Worm (Caenorhabditis elegans) whole organism, mixed stage, embryonic: Measurements from ENCODE around the gene F58H1.7.

Experiments
- M03D4.4 ChIP-seq: sonication (generic microtip); optimal IDR thresholded peaks from 2 replicates; lab custom pipeline; 2017; ENCODE audit warnings: mild to moderate bottlenecking, missing genetic modification characterization, missing compliant biosample characterization
- bed-3 ChIP-seq: fragments of 200-800 bp; sonication (Bioruptor generic); optimal IDR thresholded peaks from 3 replicates; lab custom pipeline; 2018; ENCODE audit warnings: mild to moderate bottlenecking, missing genetic modification characterization, moderate library complexity, missing compliant biosample characterization
- blmp-1 ChIP-seq: fragments of 150-350 bp; optimal IDR thresholded peaks from 2 replicates; lab custom pipeline; 2014; ENCODE audit warnings: missing biosample characterization, missing genetic modification characterization
- ceh-39 ChIP-seq: fragments of 150-350 bp; optimal IDR thresholded peaks from 2 replicates; lab custom pipeline; 2014; ENCODE audit warnings: missing biosample characterization, missing genetic modification characterization
- ceh-43 ChIP-seq: fragments of 200-800 bp; sonication (Bioruptor generic); optimal IDR thresholded peaks from 2 replicates; lab custom pipeline; 2018; ENCODE audit warnings: mild to moderate bottlenecking, missing genetic modification characterization, moderate library complexity, missing compliant biosample characterization
- ceh-83 ChIP-seq: fragments of 200-800 bp; sonication (Bioruptor generic); optimal IDR thresholded peaks from 2 replicates; lab custom pipeline; 2018; ENCODE audit warnings: mild to moderate bottlenecking, missing genetic modification characterization, missing compliant biosample characterization
- ces-1 ChIP-seq: fragments of 150-350 bp; optimal IDR thresholded peaks from 2 replicates; lab custom pipeline; 2014; ENCODE audit warnings: missing biosample characterization, missing genetic modification reagents, missing genetic modification characterization
- cnd-1 ChIP-seq: fragments of 200-800 bp; sonication (Bioruptor generic); optimal IDR thresholded peaks from 2 replicates; lab custom pipeline; 2018; ENCODE audit warnings: mild to moderate bottlenecking, missing genetic modification characterization, missing compliant biosample characterization
- drap-1 ChIP-seq: fragments of 200-800 bp; sonication (Bioruptor generic); optimal IDR thresholded peaks from 3 replicates; lab custom pipeline; 2018; ENCODE audit warnings: mild to moderate bottlenecking, missing genetic modification characterization, missing compliant biosample characterization
- elt-1 ChIP-seq: sonication (generic microtip); optimal IDR thresholded peaks from 2 replicates; lab custom pipeline; 2017; ENCODE audit warnings: missing genetic modification characterization, mild to moderate bottlenecking, missing compliant biosample characterization, antibody characterized with exemption, moderate library complexity, borderline replicate concordance; ENCODE audit not compliant: insufficient read depth
- elt-3 ChIP-seq: fragments of 150-350 bp; optimal IDR thresholded peaks from 2 replicates; lab custom pipeline; 2014; ENCODE audit warnings: missing biosample characterization, missing genetic modification characterization
- flh-1 ChIP-seq: fragments of 200-800 bp; sonication (Bioruptor generic); optimal IDR thresholded peaks from 2 replicates; lab custom pipeline; 2018; ENCODE audit warnings: mild to moderate bottlenecking, missing genetic modification characterization, moderate library complexity, missing compliant biosample characterization
- ham-2 ChIP-seq: fragments of 200-800 bp; sonication (Bioruptor generic); optimal IDR thresholded peaks from 2 replicates; lab custom pipeline; 2018; ENCODE audit warnings: mild to moderate bottlenecking, missing genetic modification characterization, missing compliant biosample characterization
- hlh-1 ChIP-seq: fragments of 150-350 bp; optimal IDR thresholded peaks from 2 replicates; lab custom pipeline; 2014; ENCODE audit warnings: missing biosample characterization, missing genetic modification reagents, missing genetic modification characterization
- lin-13 ChIP-seq: fragments of 150-350 bp; optimal IDR thresholded peaks from 2 replicates; lab custom pipeline; 2014; ENCODE audit warnings: missing biosample characterization, missing genetic modification characterization
- lin-32 ChIP-seq: fragments of 200-800 bp; sonication (Bioruptor generic); optimal IDR thresholded peaks from 2 replicates; lab custom pipeline; 2018; ENCODE audit warnings: mild to moderate bottlenecking, missing genetic modification characterization, missing compliant biosample characterization
- lsy-2 ChIP-seq: fragments of 150-350 bp; optimal IDR thresholded peaks from 2 replicates; lab custom pipeline; 2014; ENCODE audit warnings: missing biosample characterization, missing genetic modification characterization
- mab-5 ChIP-seq: fragments of 150-350 bp; optimal IDR thresholded peaks from 2 replicates; lab custom pipeline; 2014; ENCODE audit warnings: missing biosample characterization, missing genetic modification characterization
- mls-2 ChIP-seq: sonication (generic microtip); optimal IDR thresholded peaks from 2 replicates; lab custom pipeline; 2016; ENCODE audit warnings: mild to moderate bottlenecking, missing genetic modification characterization, moderate library complexity, missing compliant biosample characterization
- nhr-12 ChIP-seq: fragments of 150-350 bp; optimal IDR thresholded peaks from 2 replicates; lab custom pipeline; 2014; ENCODE audit warnings: missing biosample characterization, missing genetic modification characterization
- nhr-2 ChIP-seq: fragments of 150-350 bp; optimal IDR thresholded peaks from 2 replicates; lab custom pipeline; 2014; ENCODE audit warnings: missing biosample characterization, missing genetic modification characterization
- nhr-237 ChIP-seq: fragments of 150-350 bp; optimal IDR thresholded peaks from 2 replicates; lab custom pipeline; 2014; ENCODE audit warnings: missing biosample characterization, missing genetic modification characterization
- nhr-28 ChIP-seq: fragments of 150-350 bp; optimal IDR thresholded peaks from 2 replicates; lab custom pipeline; 2014; ENCODE audit warnings: missing biosample characterization, missing genetic modification characterization
- nhr-76 ChIP-seq: sonication (generic microtip); optimal IDR thresholded peaks from 2 replicates; lab custom pipeline; 2017; ENCODE audit warnings: missing biosample characterization, missing genetic modification characterization
- pha-4 ChIP-seq: fragments of 150-350 bp; optimal IDR thresholded peaks from 2 replicates; lab custom pipeline; 2018; ENCODE audit warnings: missing biosample characterization, missing genetic modification reagents, missing genetic modification characterization
- sem-2 ChIP-seq: fragments of 200-800 bp; sonication (Bioruptor generic); optimal IDR thresholded peaks from 2 replicates; lab custom pipeline; 2018; ENCODE audit warnings: mild to moderate bottlenecking, missing genetic modification characterization, missing compliant biosample characterization
- snpc-4 ChIP-seq: fragments of 150-350 bp; optimal IDR thresholded peaks from 2 replicates; lab custom pipeline; 2014; ENCODE audit warnings: missing biosample characterization, missing genetic modification characterization
- sptf-1 ChIP-seq: sonication (generic microtip); optimal IDR thresholded peaks from 2 replicates; lab custom pipeline; 2017; ENCODE audit warnings: mild to moderate bottlenecking, missing genetic modification characterization, moderate library complexity, missing compliant biosample characterization
- tbx-8 ChIP-seq: fragments of 200-800 bp; sonication (Bioruptor generic); optimal IDR thresholded peaks from 2 replicates; lab custom pipeline; 2018; ENCODE audit warnings: mild to moderate bottlenecking, missing genetic modification characterization, moderate library complexity, missing compliant biosample characterization
- unc-120 ChIP-seq: sonication (generic microtip); optimal IDR thresholded peaks from 2 replicates; lab custom pipeline; 2017; ENCODE audit warnings: missing genetic modification characterization, missing compliant biosample characterization; ENCODE audit not compliant: poor library complexity, severe bottlenecking
- unc-39 ChIP-seq: fragments of 150-350 bp; optimal IDR thresholded peaks from 2 replicates; lab custom pipeline; 2014; ENCODE audit warnings: missing biosample characterization, missing genetic modification characterization
- unc-62 ChIP-seq: fragments of 150-350 bp; optimal IDR thresholded peaks from 2 replicates; lab custom pipeline; 2014; ENCODE audit warnings: missing biosample characterization, missing genetic modification reagents, missing genetic modification characterization
- zip-8 ChIP-seq: fragments of 150-350 bp; optimal IDR thresholded peaks from 2 replicates; lab custom pipeline; 2014; ENCODE audit warnings: missing biosample characterization, missing genetic modification characterization
- ztf-11 ChIP-seq: fragments of 150-350 bp; optimal IDR thresholded peaks from 2 replicates; lab custom pipeline; 2014; ENCODE audit warnings: missing biosample characterization, missing genetic modification characterization

Gene F58H1.7

ce11 chrV:11943737-11944136 lies 20.9 kb downstream of the F58H1.7 start:
- TF ChIP-seq mls-2 (tag; lab: Kevin White, UChicago): no peak

- TF ChIP-seq ceh-39 (tag; lab: Kevin White, UChicago) (no peak), elt-1 (tag; lab: Kevin White, UChicago) (no peak), nhr-76 (tag; lab: Kevin White, UChicago) (no peak)
Measured at ce11 chrV:11942325-11942724, 22.3 kb downstream of the F58H1.7 start, which contains the start of gene F58H1.6. F58H1.6 (plus strand) TSS chrV:11942625.

DNA sequence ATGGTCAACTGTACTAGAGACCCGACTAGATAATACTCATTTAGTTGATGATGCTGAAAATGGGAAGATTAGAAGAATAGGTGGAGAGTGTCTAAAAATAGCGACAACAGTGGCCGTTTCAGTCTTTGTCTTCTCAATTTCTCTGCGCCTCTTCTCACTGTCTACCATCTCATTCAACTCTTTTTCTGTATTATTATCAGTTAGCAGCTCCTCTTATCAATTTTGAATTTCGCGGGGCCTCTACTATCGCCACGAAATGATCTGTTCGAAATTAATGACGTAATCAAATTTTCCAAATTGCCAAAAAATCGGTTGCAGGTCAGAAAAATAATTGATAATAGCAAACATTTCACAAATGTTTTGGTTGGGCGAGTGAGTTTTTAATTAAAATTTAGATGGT lies 23.0 kb downstream of the F58H1.7 start:
- TF ChIP-seq unc-120 (no peak), zip-8 (tag; lab: Kevin White, UChicago) (peak; percentile 68)

- TF ChIP-seq nhr-12: no peak
Measured at ce11 chrV:11940329-11940728, 24.3 kb downstream of the F58H1.7 start.

- TF ChIP-seq nhr-237 (no peak), nhr-76 (tag; lab: Kevin White, UChicago) (no peak), cnd-1 (tag; lab: Kevin White, UChicago) (no peak), lin-32 (no peak), nhr-12 (no peak), lin-13 (tag; lab: Kevin White, UChicago) (no peak)
Measured at ce11 chrV:11937710-11938109, 26.9 kb downstream of the F58H1.7 start, which contains the start of gene gpla-1. gpla-1 (minus strand) TSS chrV:11937810.

DNA sequence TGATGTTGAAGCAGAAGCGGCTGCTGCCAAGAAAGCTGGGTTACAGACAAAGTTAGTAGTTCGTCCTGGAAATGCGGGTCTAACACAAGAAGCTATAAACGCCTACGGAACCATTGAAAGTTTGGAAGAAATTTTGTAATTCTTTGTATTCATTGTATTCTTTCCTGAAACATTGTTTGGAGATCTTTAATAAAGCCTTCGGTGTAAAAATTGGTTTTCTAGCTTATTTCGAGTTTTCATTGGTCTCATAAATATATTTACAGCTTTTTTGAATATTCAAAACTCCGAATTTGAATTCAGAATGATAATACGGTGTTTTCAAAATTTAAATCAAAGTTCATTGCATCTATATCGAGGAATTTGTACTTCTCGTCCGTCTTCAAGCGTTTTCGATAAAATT lies 29.8 kb downstream of the F58H1.7 start, which contains the start of gene F58H1.8:
F58H1.8 (plus strand) TSS at position 301 of the 400 bp plus-strand sequence.
- TF ChIP-seq mls-2 (tag; lab: Kevin White, UChicago): no peak
- TF ChIP-seq unc-120: no peak
- TF ChIP-seq nhr-76 (tag; lab: Kevin White, UChicago): no peak
- no peak for TF ChIP-seq unc-62
- no peak for TF ChIP-seq lsy-2 (tag; lab: Kevin White, UChicago)
- TF ChIP-seq ceh-43 (GFP tag; lab: Kevin White, UChicago): no peak
- TF ChIP-seq hlh-1 (tag; lab: Kevin White, UChicago): no peak
- no peak for TF ChIP-seq pha-4 (tag; lab: Kevin White, UChicago)
- no peak for TF ChIP-seq lin-13 (tag; lab: Kevin White, UChicago)
- no peak for TF ChIP-seq cnd-1 (tag; lab: Kevin White, UChicago)
- TF ChIP-seq nhr-2 (tag; lab: Kevin White, UChicago): no peak
- no peak for TF ChIP-seq sem-2 (GFP tag; lab: Kevin White, UChicago)

ce11 chrV:11933196-11934028 lies 31.2 kb downstream of the F58H1.7 start, which contains the start of the genes aman-2 and F58H1.3:
aman-2 (minus strand) TSS chrV:11933246.
F58H1.3 (plus strand) TSS chrV:11933978.
- TF ChIP-seq lin-32 (peak; percentile 3), mab-5 (tag; lab: Kevin White, UChicago) (no peak), nhr-12 (no peak), snpc-4 (tag; lab: Kevin White, UChicago) (no peak), lin-13 (tag; lab: Kevin White, UChicago) (no peak), bed-3 (GFP tag; lab: Kevin White, UChicago) (peak; percentile 8), sptf-1 (tag; lab: Kevin White, UChicago) (peak; percentile 55), hlh-1 (tag; lab: Kevin White, UChicago) (no peak), ham-2 (GFP tag; lab: Kevin White, UChicago) (no peak), cnd-1 (tag; lab: Kevin White, UChicago) (peak; percentile 51), sem-2 (GFP tag; lab: Kevin White, UChicago) (no peak), ztf-11 (no peak), M03D4.4 (tag; lab: Kevin White, UChicago) (no peak), tbx-8 (GFP tag; lab: Kevin White, UChicago) (no peak), drap-1 (GFP tag; lab: Kevin White, UChicago) (no peak), ceh-43 (GFP tag; lab: Kevin White, UChicago) (peak; percentile 21), zip-8 (tag; lab: Kevin White, UChicago) (no peak), ceh-83 (GFP tag; lab: Kevin White, UChicago) (no peak), unc-120 (no peak), nhr-28 (tag; lab: Kevin White, UChicago) (no peak), ces-1 (GFP tag; lab: Kevin White, UChicago) (peak; percentile 44), mls-2 (tag; lab: Kevin White, UChicago) (no peak), elt-3 (tag; lab: Kevin White, UChicago) (no peak), ceh-39 (tag; lab: Kevin White, UChicago) (peak; percentile 44), blmp-1 (tag; lab: Kevin White, UChicago) (no peak), lsy-2 (tag; lab: Kevin White, UChicago) (peak; percentile 31), nhr-237 (peak; percentile 81), unc-39 (no peak), nhr-76 (tag; lab: Kevin White, UChicago) (no peak), flh-1 (GFP tag; lab: Kevin White, UChicago) (no peak), elt-1 (tag; lab: Kevin White, UChicago) (no peak), nhr-2 (tag; lab: Kevin White, UChicago) (no peak)
